Worm (Caenorhabditis elegans): Measurements from ENCODE around the gene rcat-1.

rcat-1 gene

DNA sequence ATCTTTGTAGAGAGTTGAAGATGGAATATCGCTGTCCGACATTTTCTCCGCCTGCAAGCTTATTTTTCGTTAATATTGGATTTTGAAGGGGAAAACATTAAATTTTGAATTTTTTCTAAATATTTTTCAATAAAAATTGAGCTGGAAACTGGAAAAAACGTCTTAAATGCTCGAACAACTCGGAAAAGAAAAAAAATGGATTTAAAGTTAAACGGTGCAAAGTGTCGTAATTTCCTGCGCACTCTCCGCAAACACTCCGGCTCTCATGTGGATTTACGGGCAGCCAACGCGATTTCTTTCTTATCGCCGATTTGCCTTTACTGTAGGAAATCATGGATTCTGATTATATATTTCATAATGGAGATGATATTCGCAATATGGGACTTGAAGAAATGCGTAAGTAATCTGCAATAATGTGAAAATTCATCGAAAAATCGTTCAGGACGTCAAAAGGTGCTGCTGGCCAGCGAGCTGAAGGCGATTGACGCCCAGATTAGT lies 14.9 kb downstream of the rcat-1 start, which contains the start of the genes fnta-1 and cogc-8:
fnta-1 (minus strand) TSS at position 51 of the 498 bp plus-strand sequence.
cogc-8 (plus strand) TSS at position 195 of the 498 bp plus-strand sequence.
- TF ChIP-seq lin-15B (tag; optimal IDR thresholded peaks at IDR 0.05) (peak; percentile 41), ama-1 (optimal IDR thresholded peaks at IDR 0.05) (no peak), tbx-2 (tag; optimal IDR thresholded peaks at IDR 0.05) (no peak), fkh-2 (tag; optimal IDR thresholded peaks at IDR 0.05) (no peak), elt-2 (tag; optimal IDR thresholded peaks at IDR 0.05) (peak; percentile 14), nfya-1 (tag; optimal IDR thresholded peaks at IDR 0.05; ENCODE audit: insufficient read depth) (peak; percentile 48), hmg-11 (tag; optimal IDR thresholded peaks at IDR 0.05) (peak; percentile 29), lsy-12 (tag; optimal IDR thresholded peaks at IDR 0.05) (no peak)

ce11 chrIV:237350-237749 lies 17.9 kb downstream of the rcat-1 start, which contains the start of gene ints-13:
TSS of gene ints-13 (minus strand) at chrIV:237450.
- TF ChIP-seq snpc-4 (tag; optimal IDR thresholded peaks at IDR 0.05) (no peak), nfya-1 (tag; optimal IDR thresholded peaks at IDR 0.05; ENCODE audit: insufficient read depth) (no peak), nhr-43 (tag; optimal IDR thresholded peaks at IDR 0.05; ENCODE audit: poor library complexity, severe bottlenecking) (no peak), ztf-4 (tag; optimal IDR thresholded peaks at IDR 0.05) (no peak), ztf-11 (tag; optimal IDR thresholded peaks at IDR 0.05) (no peak)

DNA sequence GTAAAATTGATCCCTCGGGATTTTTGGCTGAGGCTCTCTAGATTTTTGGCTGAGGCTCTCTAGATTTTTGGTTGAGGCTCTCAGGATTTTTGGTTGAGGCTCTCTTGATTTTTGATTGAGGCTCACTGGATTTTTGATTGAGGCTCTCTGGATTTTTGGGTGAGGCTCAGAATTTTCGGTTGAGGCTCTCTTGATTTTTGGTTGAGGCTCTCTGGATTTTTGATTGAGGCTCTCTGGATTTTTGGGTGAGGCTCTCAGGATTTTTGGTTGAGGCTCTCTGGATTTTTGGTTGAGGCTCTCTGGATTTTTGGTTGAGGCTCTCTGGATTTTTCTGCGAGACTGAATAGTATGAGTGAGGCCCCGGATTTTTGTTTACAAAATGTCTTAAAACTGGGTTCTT lies 19.1 kb downstream of the rcat-1 start:
- TF ChIP-seq mdl-1 (tag; optimal IDR thresholded peaks at IDR 0.05), result no peak
- TF ChIP-seq fkh-10 (GFP tag; optimal IDR thresholded peaks at IDR 0.05), result no peak
- no peak for TF ChIP-seq egl-27 (tag; optimal IDR thresholded peaks at IDR 0.05)
- no peak for TF ChIP-seq elt-3 (tag; optimal IDR thresholded peaks at IDR 0.05)
- no peak for TF ChIP-seq nhr-12 (tag; optimal IDR thresholded peaks at IDR 0.05)
- no peak for TF ChIP-seq skn-1 (tag; optimal IDR thresholded peaks at IDR 0.05)
- no peak for TF ChIP-seq elt-2 (tag; optimal IDR thresholded peaks at IDR 0.05)
- TF ChIP-seq nhr-28 (tag; optimal IDR thresholded peaks at IDR 0.05), result no peak
- TF ChIP-seq fkh-2 (tag; optimal IDR thresholded peaks at IDR 0.05), result no peak
- no peak for TF ChIP-seq pqm-1 (tag; optimal IDR thresholded peaks at IDR 0.05)
- TF ChIP-seq lin-15B (tag; optimal IDR thresholded peaks at IDR 0.05), result no peak
- TF ChIP-seq egl-5 (tag; optimal IDR thresholded peaks at IDR 0.05), result no peak
- no peak for TF ChIP-seq R02D3.7 (tag; optimal IDR thresholded peaks at IDR 0.05)
- TF ChIP-seq ztf-4 (tag; optimal IDR thresholded peaks at IDR 0.05), result no peak
- TF ChIP-seq tbx-2 (tag; optimal IDR thresholded peaks at IDR 0.05), result no peak
- TF ChIP-seq lin-39 (tag; optimal IDR thresholded peaks at IDR 0.05), result no peak
- TF ChIP-seq nhr-25 (tag; optimal IDR thresholded peaks at IDR 0.05), result no peak
- no peak for TF ChIP-seq ama-1 (optimal IDR thresholded peaks at IDR 0.05)

DNA sequence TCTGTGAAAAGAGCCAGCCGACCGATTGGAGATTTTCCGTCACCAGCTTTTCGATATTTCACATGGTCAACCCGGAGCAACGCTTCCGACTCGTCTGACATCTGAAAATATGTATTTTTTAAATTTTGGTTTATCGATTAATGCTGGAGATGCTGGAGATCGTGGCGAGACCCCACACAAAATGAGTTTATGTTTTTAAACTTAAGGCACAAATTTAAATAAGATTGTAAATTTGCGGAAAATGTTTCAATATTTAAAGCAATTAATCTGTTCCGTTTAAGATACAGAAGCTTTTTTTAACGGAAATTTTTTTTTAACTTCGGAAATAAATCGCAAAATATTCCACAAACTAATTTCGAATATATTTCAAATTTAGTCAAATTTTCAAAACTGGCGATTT lies 23.6 kb downstream of the rcat-1 start, which contains the start of gene gtf-2H1:
gtf-2H1 (minus strand) TSS at position 101 of the 400 bp plus-strand sequence.
- TF ChIP-seq nhr-12 (tag; optimal IDR thresholded peaks at IDR 0.05), result no peak
- TF ChIP-seq nhr-76 (tag; optimal IDR thresholded peaks at IDR 0.05), result no peak
- no peak for TF ChIP-seq daf-12 (tag; optimal IDR thresholded peaks at IDR 0.05)
- TF ChIP-seq unc-62 (GFP tag; optimal IDR thresholded peaks at IDR 0.05), result no peak
- no peak for TF ChIP-seq nhr-25 (tag; optimal IDR thresholded peaks at IDR 0.05)
- TF ChIP-seq sea-2 (GFP tag; optimal IDR thresholded peaks at IDR 0.05), result no peak
- no peak for TF ChIP-seq lin-15B (tag; optimal IDR thresholded peaks at IDR 0.05)
- no peak for TF ChIP-seq nhr-67 (tag; optimal IDR thresholded peaks at IDR 0.05)
- TF ChIP-seq egl-27 (tag; optimal IDR thresholded peaks at IDR 0.05), result no peak
- no peak for TF ChIP-seq ceh-82 (tag; optimal IDR thresholded peaks at IDR 0.05)
- no peak for TF ChIP-seq jun-1 (tag; optimal IDR thresholded peaks at IDR 0.05)
- TF ChIP-seq fos-1 (tag; optimal IDR thresholded peaks at IDR 0.05), result no peak
- TF ChIP-seq fkh-2 (tag; optimal IDR thresholded peaks at IDR 0.05), result no peak
- TF ChIP-seq ceh-16 (tag; optimal IDR thresholded peaks at IDR 0.05), result no peak
- no peak for TF ChIP-seq ZK546.5 (tag; optimal IDR thresholded peaks at IDR 0.05)
- no peak for TF ChIP-seq snpc-4 (tag; optimal IDR thresholded peaks at IDR 0.05)
- no peak for TF ChIP-seq elt-2 (tag; optimal IDR thresholded peaks at IDR 0.05)
- no peak for TF ChIP-seq unc-39 (tag; optimal IDR thresholded peaks at IDR 0.05)

- no peak for TF ChIP-seq elt-1 (tag; optimal IDR thresholded peaks at IDR 0.05)
- no peak for TF ChIP-seq nhr-43 (tag; optimal IDR thresholded peaks at IDR 0.05; ENCODE audit: poor library complexity, severe bottlenecking)
- TF ChIP-seq hmg-11 (tag; optimal IDR thresholded peaks at IDR 0.05), result no peak
- no peak for TF ChIP-seq jun-1 (tag; optimal IDR thresholded peaks at IDR 0.05)
- TF ChIP-seq ama-1 (optimal IDR thresholded peaks at IDR 0.05), result no peak
- no peak for TF ChIP-seq nhr-23 (tag; optimal IDR thresholded peaks at IDR 0.05)
- TF ChIP-seq fkh-2 (tag; optimal IDR thresholded peaks at IDR 0.05), result no peak
- TF ChIP-seq fkh-10 (GFP tag; optimal IDR thresholded peaks at IDR 0.05), result no peak
- no peak for TF ChIP-seq daf-12 (tag; optimal IDR thresholded peaks at IDR 0.05)
- TF ChIP-seq nhr-77 (tag; optimal IDR thresholded peaks at IDR 0.05), result no peak
- no peak for TF ChIP-seq zag-1 (tag; optimal IDR thresholded peaks at IDR 0.05)
- TF ChIP-seq ceh-82 (tag; optimal IDR thresholded peaks at IDR 0.05), result no peak
- TF ChIP-seq nhr-25 (tag; optimal IDR thresholded peaks at IDR 0.05), result no peak
Measured at ce11 chrIV:218252-218651, 37.0 kb downstream of the rcat-1 start, which contains the start of gene prdx-6. TSS of gene prdx-6 (plus strand) at chrIV:218552.
